Fruit fly (Drosophila melanogaster) whole organism, embryonic: Measurements from ENCODE around the gene CG34408.
A peak's percentile ranks its signal among the peaks of the same experiment; 100 is the strongest.

Experiments used
- Abd-B ChIP-seq: fragments of 200-800 bp; sonication (Bioruptor generic); optimal IDR thresholded peaks from 2 replicates; lab custom pipeline; 2018; ENCODE audit warnings: missing biosample characterization, mild to moderate bottlenecking, missing genetic modification characterization, moderate library complexity
- Ada2b ChIP-seq: fragments of 200-800 bp; sonication (Bioruptor generic); IDR thresholded peaks from 2 replicates; pipeline ENCODE4 v1.3.6; 2022; ENCODE audit warnings: missing biosample characterization, missing genetic modification characterization
- CG11247 ChIP-seq: fragments of 200-800 bp; sonication (Bioruptor generic); IDR thresholded peaks from 2 replicates; pipeline ENCODE4 v1.3.6; 2022; ENCODE audit warnings: missing biosample characterization, missing genetic modification characterization
- CG12299 ChIP-seq: fragments of 200-800 bp; sonication (Bioruptor generic); optimal IDR thresholded peaks from 2 replicates; lab custom pipeline; 2018; ENCODE audit warnings: missing biosample characterization, mild to moderate bottlenecking, missing genetic modification characterization
- CG12769 ChIP-seq: fragments of 200-800 bp; sonication (Bioruptor generic); optimal IDR thresholded peaks from 2 replicates; lab custom pipeline; 2019; ENCODE audit warnings: missing biosample characterization, mild to moderate bottlenecking, missing genetic modification characterization, moderate library complexity
- CG13424 ChIP-seq: fragments of 200-800 bp; sonication (Bioruptor generic); optimal IDR thresholded peaks from 2 replicates; lab custom pipeline; 2019; ENCODE audit warnings: missing biosample characterization, mild to moderate bottlenecking, missing genetic modification characterization, moderate library complexity
- CG13775 ChIP-seq: fragments of 200-800 bp; sonication (Bioruptor generic); optimal IDR thresholded peaks from 3 replicates; lab custom pipeline; 2017; ENCODE audit warnings: missing biosample characterization, mild to moderate bottlenecking, missing genetic modification characterization
- CG16779 ChIP-seq: fragments of 200-800 bp; sonication (Bioruptor generic); IDR thresholded peaks from 2 replicates; pipeline ENCODE4 v1.3.6; 2022; ENCODE audit warnings: missing biosample characterization, missing genetic modification characterization
- CG17612 ChIP-seq: fragments of 200-800 bp; sonication (Bioruptor generic); IDR thresholded peaks from 2 replicates; pipeline ENCODE4 v1.3.6; 2022; ENCODE audit warnings: missing biosample characterization, missing genetic modification characterization
- CG17802 ChIP-seq: fragments of 200-800 bp; sonication (Bioruptor generic); optimal IDR thresholded peaks from 2 replicates; lab custom pipeline; 2018; ENCODE audit warnings: missing biosample characterization, mild to moderate bottlenecking, missing genetic modification characterization, moderate library complexity
- CG17912 ChIP-seq: fragments of 200-800 bp; sonication (Bioruptor generic); optimal IDR thresholded peaks from 2 replicates; lab custom pipeline; 2018; ENCODE audit warnings: missing biosample characterization, mild to moderate bottlenecking, missing genetic modification characterization
- CG1792 ChIP-seq: fragments of 200-800 bp; sonication (Bioruptor generic); optimal IDR thresholded peaks from 2 replicates; lab custom pipeline; 2016; ENCODE audit warnings: missing biosample characterization, missing genetic modification characterization
- CG18619 ChIP-seq: fragments of 200-800 bp; sonication (Bioruptor generic); optimal IDR thresholded peaks from 3 replicates; lab custom pipeline; 2017; ENCODE audit warnings: missing biosample characterization, mild to moderate bottlenecking, missing genetic modification characterization
- CG18764 ChIP-seq: fragments of 200-800 bp; sonication (Bioruptor generic); optimal IDR thresholded peaks from 3 replicates; lab custom pipeline; 2016; ENCODE audit warnings: missing biosample characterization, missing genetic modification characterization
- CG2202 ChIP-seq: fragments of 200-800 bp; sonication (Bioruptor generic); optimal IDR thresholded peaks from 2 replicates; lab custom pipeline; 2018; ENCODE audit warnings: missing biosample characterization, mild to moderate bottlenecking, missing genetic modification characterization
- CG4707 ChIP-seq: fragments of 200-800 bp; sonication (Bioruptor generic); optimal IDR thresholded peaks from 2 replicates; lab custom pipeline; 2018; ENCODE audit warnings: missing biosample characterization, mild to moderate bottlenecking, missing genetic modification characterization, moderate library complexity
- CG8359 ChIP-seq: fragments of 200-800 bp; sonication (Bioruptor generic); optimal IDR thresholded peaks from 2 replicates; lab custom pipeline; 2017; ENCODE audit warnings: missing biosample characterization, mild to moderate bottlenecking, missing genetic modification characterization, borderline replicate concordance
- CTCF ChIP-seq: fragments of 200-800 bp; sonication (Bioruptor generic); optimal IDR thresholded peaks from 2 replicates; lab custom pipeline; 2017; ENCODE audit warnings: missing biosample characterization, mild to moderate bottlenecking, missing genetic modification characterization, moderate library complexity
- Dek ChIP-seq: fragments of 200-800 bp; sonication (Bioruptor generic); optimal IDR thresholded peaks from 3 replicates; lab custom pipeline; 2019; ENCODE audit warnings: missing biosample characterization, mild to moderate bottlenecking, missing genetic modification characterization, moderate library complexity
- Drgx ChIP-seq: fragments of 200-800 bp; sonication (Bioruptor generic); IDR thresholded peaks from 2 replicates; pipeline ENCODE4 v1.3.6; 2022; ENCODE audit warnings: missing biosample characterization, missing genetic modification characterization
- Hand ChIP-seq: fragments of 200-800 bp; sonication (Bioruptor generic); optimal IDR thresholded peaks from 2 replicates; lab custom pipeline; 2017; ENCODE audit warnings: mild to moderate bottlenecking, missing biosample characterization, missing genetic modification reagents, missing genetic modification characterization
- Hr78 ChIP-seq, 2 experiments: fragments of 200-800 bp in 1 of 2; fragments of >200 bp in 1 of 2; sonication (Bioruptor generic) in 1 of 2; optimal IDR thresholded peaks; 2 replicates each; lab custom pipeline; 2017 to 2019; ENCODE audit warnings: missing biosample characterization in 2 of 2, missing genetic modification characterization in 2 of 2, mild to moderate bottlenecking in 1 of 2, moderate library complexity in 1 of 2
- Meics ChIP-seq: fragments of 200-800 bp; sonication (Bioruptor generic); optimal IDR thresholded peaks from 2 replicates; lab custom pipeline; 2017; ENCODE audit warnings: missing biosample characterization, mild to moderate bottlenecking, missing genetic modification characterization
- NK7.1 ChIP-seq: fragments of 200-800 bp; sonication (Bioruptor generic); optimal IDR thresholded peaks from 3 replicates; lab custom pipeline; 2016; ENCODE audit warnings: missing biosample characterization, missing genetic modification characterization
- Neu2 ChIP-seq: fragments of 200-800 bp; sonication (Bioruptor generic); optimal IDR thresholded peaks from 3 replicates; lab custom pipeline; 2016; ENCODE audit warnings: missing biosample characterization, missing genetic modification characterization, borderline replicate concordance
- PHDP ChIP-seq: fragments of 200-800 bp; sonication (Bioruptor generic); optimal IDR thresholded peaks from 3 replicates; lab custom pipeline; 2018; ENCODE audit warnings: missing biosample characterization, mild to moderate bottlenecking, missing genetic modification characterization, moderate library complexity
- Poxn ChIP-seq: fragments of 200-800 bp; sonication (Bioruptor generic); IDR thresholded peaks from 2 replicates; pipeline ENCODE4 v1.3.6; 2022; ENCODE audit warnings: missing biosample characterization, missing genetic modification characterization
- Vsx1 ChIP-seq: fragments of 200-800 bp; sonication (Bioruptor generic); optimal IDR thresholded peaks from 2 replicates; lab custom pipeline; 2017; ENCODE audit warnings: missing biosample characterization, mild to moderate bottlenecking, missing genetic modification characterization, missing genetic modification reagents
- ase ChIP-seq: fragments of 200-800 bp; sonication (Bioruptor generic); IDR thresholded peaks from 3 replicates; pipeline ENCODE4 v1.3.6; 2022; ENCODE audit warnings: missing biosample characterization, missing genetic modification characterization
- caup ChIP-seq: fragments of 200-800 bp; sonication (Bioruptor generic); optimal IDR thresholded peaks from 3 replicates; lab custom pipeline; 2017; ENCODE audit warnings: missing biosample characterization, mild to moderate bottlenecking, missing genetic modification characterization, moderate library complexity; ENCODE audit not compliant: severe bottlenecking
- danr ChIP-seq: fragments of 200-800 bp; sonication (Bioruptor generic); IDR thresholded peaks from 2 replicates; pipeline ENCODE4 v1.3.6; 2022; ENCODE audit warnings: missing biosample characterization, missing genetic modification characterization
- dm ChIP-seq: fragments of 200-800 bp; sonication (Bioruptor generic); optimal IDR thresholded peaks from 3 replicates; lab custom pipeline; 2016; ENCODE audit warnings: missing biosample characterization, missing genetic modification characterization
- exex ChIP-seq: fragments of 200-800 bp; sonication (Bioruptor generic); optimal IDR thresholded peaks from 4 replicates; lab custom pipeline; 2018; ENCODE audit warnings: missing biosample characterization, mild to moderate bottlenecking, missing genetic modification characterization, moderate library complexity
- fd102C ChIP-seq: fragments of 200-800 bp; sonication (Bioruptor generic); optimal IDR thresholded peaks from 2 replicates; lab custom pipeline; 2018; ENCODE audit warnings: missing biosample characterization, mild to moderate bottlenecking, missing genetic modification characterization, moderate library complexity
- fd96Cb ChIP-seq: fragments of 200-800 bp; sonication (Bioruptor generic); optimal IDR thresholded peaks from 2 replicates; lab custom pipeline; 2018; ENCODE audit warnings: missing biosample characterization, mild to moderate bottlenecking, missing genetic modification characterization, moderate library complexity
- gcm2 ChIP-seq: fragments of 200-800 bp; sonication (Bioruptor generic); optimal IDR thresholded peaks from 2 replicates; lab custom pipeline; 2016; ENCODE audit warnings: missing biosample characterization, missing genetic modification characterization
- ham ChIP-seq: fragments of 200-800 bp; sonication (Bioruptor generic); IDR thresholded peaks from 2 replicates; pipeline ENCODE4 v1.3.6; 2022; ENCODE audit warnings: missing biosample characterization, missing genetic modification characterization
- mld ChIP-seq: fragments of 200-800 bp; sonication (Bioruptor generic); IDR thresholded peaks from 3 replicates; pipeline ENCODE4 v1.3.6; 2022; ENCODE audit warnings: missing biosample characterization, missing genetic modification characterization; ENCODE audit not compliant: partially characterized antibody
- nerfin-2 ChIP-seq: fragments of 200-800 bp; sonication (Bioruptor generic); IDR thresholded peaks from 2 replicates; pipeline ENCODE4 v1.3.6; 2022; ENCODE audit warnings: missing biosample characterization, missing genetic modification characterization; ENCODE audit not compliant: partially characterized antibody
- peb ChIP-seq: fragments of 200-800 bp; sonication (Bioruptor generic); IDR thresholded peaks from 2 replicates; pipeline ENCODE4 v1.3.6; 2022; ENCODE audit warnings: missing biosample characterization, missing genetic modification characterization
- prd ChIP-seq, 3 experiments: fragments of >200 bp in 2 of 3; fragments of 200-800 bp in 1 of 3; sonication (Bioruptor generic) in 1 of 3; optimal IDR thresholded peaks in 2 of 3; IDR thresholded peaks in 1 of 3; 2 replicates in 2 of 3; 3 replicates in 1 of 3; pipeline versions ENCODE4 v1.3.6 to Lab custom; 2017 to 2022; ENCODE audit warnings: missing biosample characterization in 1 of 3, missing genetic modification characterization in 1 of 3
- row ChIP-seq: fragments of 200-800 bp; sonication (Bioruptor generic); IDR thresholded peaks from 3 replicates; pipeline ENCODE4 v1.3.6; 2022; ENCODE audit warnings: missing biosample characterization, missing genetic modification characterization
- seq ChIP-seq: fragments of 200-800 bp; sonication (Bioruptor generic); IDR thresholded peaks from 2 replicates; pipeline ENCODE4 v1.3.6; 2022; ENCODE audit warnings: missing biosample characterization, missing genetic modification characterization
- sima ChIP-seq: fragments of 200-800 bp; sonication (Bioruptor generic); optimal IDR thresholded peaks from 2 replicates; lab custom pipeline; 2016; ENCODE audit warnings: missing biosample characterization, missing genetic modification characterization
- sisA ChIP-seq: fragments of 200-800 bp; sonication (Bioruptor generic); IDR thresholded peaks from 2 replicates; pipeline ENCODE4 v1.3.6; 2022; ENCODE audit warnings: missing biosample characterization, missing genetic modification characterization
- slp2 ChIP-seq: fragments of 200-800 bp; sonication (Bioruptor generic); optimal IDR thresholded peaks from 2 replicates; lab custom pipeline; 2016; ENCODE audit warnings: missing biosample characterization, missing genetic modification characterization
- sob ChIP-seq: fragments of 200-800 bp; sonication (Bioruptor generic); IDR thresholded peaks from 2 replicates; pipeline ENCODE4 v1.3.6; 2022; ENCODE audit warnings: missing biosample characterization, missing genetic modification characterization
- tin ChIP-seq: fragments of 200-800 bp; sonication (Bioruptor generic); optimal IDR thresholded peaks from 3 replicates; lab custom pipeline; 2016; ENCODE audit warnings: missing biosample characterization, missing genetic modification characterization
- tx ChIP-seq: fragments of 200-800 bp; sonication (Bioruptor generic); optimal IDR thresholded peaks from 2 replicates; lab custom pipeline; 2016; ENCODE audit warnings: missing biosample characterization, missing genetic modification characterization
- zfh1 ChIP-seq: fragments of 200-800 bp; sonication (Bioruptor generic); IDR thresholded peaks from 3 replicates; pipeline ENCODE4 v1.3.6; 2022; ENCODE audit warnings: missing biosample characterization, missing genetic modification characterization

Gene CG34408

DNA sequence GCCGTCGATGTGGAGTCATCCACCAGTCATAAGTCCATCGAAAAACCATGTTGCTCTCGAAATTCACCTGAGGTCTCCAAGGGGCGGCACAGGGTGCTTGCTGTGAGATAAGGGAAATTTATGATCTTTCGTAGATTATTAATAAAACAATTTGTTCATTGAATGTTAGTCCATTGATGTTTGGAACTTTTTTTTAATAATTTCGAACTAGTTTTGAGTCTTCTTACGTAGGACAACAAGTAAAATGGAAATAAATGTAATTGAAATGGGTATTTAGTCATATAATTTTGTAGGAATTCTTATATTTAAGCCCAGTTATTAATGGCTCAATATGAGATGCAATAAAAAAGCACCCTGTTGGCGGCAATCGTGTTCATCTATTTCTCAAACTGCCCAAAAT is 12.6 kb downstream of the CG34408 start (continued):
- TF ChIP-seq CG18619 (GFP tag; lab: Kevin White, UChicago) (peak; percentile 78), CG18764 (GFP tag; lab: Kevin White, UChicago) (no peak), CTCF (GFP tag; lab: Kevin White, UChicago) (peak; percentile 36), ase (GFP tag; lab: Robert Waterston, UW) (0 out of 3 replicates have a peak, but pooled peaks have one; percentile 20), dm (peak; percentile 28), CG11247 (GFP tag; lab: Robert Waterston, UW) (0 out of 2 replicates have a peak, but pooled peaks have one; percentile 22), CG17802 (tag; lab: Kevin White, UChicago) (no peak), CG12299 (tag; lab: Kevin White, UChicago) (peak; percentile 75), Hand (GFP tag; lab: Kevin White, UChicago) (peak; percentile 39), Vsx1 (peak; percentile 74), sob (GFP tag; lab: Robert Waterston, UW) (no peak), CG12769 (tag; lab: Kevin White, UChicago) (peak; percentile 12), slp2 (GFP tag; lab: Kevin White, UChicago) (peak; percentile 20), sima (GFP tag; lab: Kevin White, UChicago) (peak; percentile 28), danr (GFP tag; lab: Robert Waterston, UW) (peak; percentile 55; the same call in 1 of the 2 replicates), CG8359 (no peak), mld (GFP tag; lab: Robert Waterston, UW) (no peak), Neu2 (GFP tag; lab: Kevin White, UChicago) (no peak), CG13775 (GFP tag; lab: Kevin White, UChicago) (peak; percentile 62), tx (GFP tag; lab: Kevin White, UChicago) (peak; percentile 57), exex (tag; lab: Kevin White, UChicago) (no peak), CG17912 (GFP tag; lab: Kevin White, UChicago) (no peak), Poxn (GFP tag; lab: Robert Waterston, UW) (no peak), Dek (tag; lab: Kevin White, UChicago) (peak; percentile 75), CG4707 (GFP tag; lab: Kevin White, UChicago) (peak; percentile 60), PHDP (tag; lab: Kevin White, UChicago) (peak; percentile 88), Hr78 (GFP tag; optimal IDR thresholded peaks at IDR 0.05; lab: Kevin White, UChicago) (no peak), NK7.1 (GFP tag; lab: Kevin White, UChicago) (peak; percentile 4), CG1792 (GFP tag; lab: Kevin White, UChicago) (no peak), Meics (GFP tag; lab: Kevin White, UChicago) (peak; percentile 78), Drgx (GFP tag; lab: Robert Waterston, UW) (no peak; the same call in 1 of the 2 replicates), CG13424 (tag; lab: Kevin White, UChicago) (peak; percentile 90), CG2202 (tag; lab: Kevin White, UChicago) (peak; percentile 6), fd96Cb (tag; lab: Kevin White, UChicago) (peak; percentile 73), fd102C (GFP tag; lab: Kevin White, UChicago) (no peak), peb (GFP tag; lab: Robert Waterston, UW) (peak; percentile 50), caup (GFP tag; lab: Kevin White, UChicago) (peak; percentile 26), prd (optimal IDR thresholded peaks at IDR 0.05; lab: Kevin White, UChicago) (no peak), prd (GFP tag; IDR thresholded peaks at IDR 0.05; lab: Robert Waterston, UW) (peak; percentile 53; the same call in 2 of the 3 replicates), CG16779 (no peak), Ada2b (GFP tag; lab: Robert Waterston, UW) (peak; percentile 34; the same call in 1 of the 2 replicates), sisA (GFP tag; lab: Robert Waterston, UW) (peak; percentile 30; the same call in 1 of the 2 replicates), ham (GFP tag; lab: Robert Waterston, UW) (no peak), seq (GFP tag; lab: Robert Waterston, UW) (peak; percentile 82), CG17612 (0 out of 2 replicates have a peak, but pooled peaks have one; percentile 23), row (GFP tag; lab: Robert Waterston, UW) (peak; percentile 66), tin (GFP tag; lab: Kevin White, UChicago) (peak; percentile 17), zfh1 (no peak), gcm2 (peak; percentile 17), nerfin-2 (no peak), Abd-B (peak; percentile 66)
